Worm (Caenorhabditis elegans) whole organism, L3 larva: ENCODE data around the gene cyp-14A4.

ENCODE experiments used
- ama-1 ChIP-seq: fragments of 150-350 bp; optimal IDR thresholded peaks from 2 replicates; lab custom pipeline; 2018
- ceh-28 ChIP-seq: fragments of 150-350 bp; optimal IDR thresholded peaks from 2 replicates; lab custom pipeline; 2014; ENCODE audit warnings: missing biosample characterization, missing genetic modification reagents, missing genetic modification characterization
- ceh-82 ChIP-seq: fragments of 150-350 bp; optimal IDR thresholded peaks from 2 replicates; lab custom pipeline; 2014; ENCODE audit warnings: missing biosample characterization, missing genetic modification characterization
- egl-27 ChIP-seq: sonication (generic microtip); optimal IDR thresholded peaks from 4 replicates; lab custom pipeline; 2017; ENCODE audit warnings: missing biosample characterization, missing genetic modification reagents, missing genetic modification characterization
- elt-3 ChIP-seq, 3 experiments: fragments of 150-350 bp in 1 of 3; sonication (generic microtip) in 2 of 3; optimal IDR thresholded peaks; 2 replicates in 2 of 3; 4 replicates in 1 of 3; lab custom pipeline; 2014 to 2017; ENCODE audit warnings: missing biosample characterization in 3 of 3, missing genetic modification characterization in 3 of 3
- fkh-2 ChIP-seq: fragments of 150-350 bp; optimal IDR thresholded peaks from 2 replicates; lab custom pipeline; 2014; ENCODE audit warnings: missing biosample characterization, missing genetic modification reagents, missing genetic modification characterization
- nfya-1 ChIP-seq: sonication (generic microtip); optimal IDR thresholded peaks from 2 replicates; lab custom pipeline; 2017; ENCODE audit warnings: missing genetic modification characterization, mild to moderate bottlenecking, missing compliant biosample characterization, antibody characterized with exemption, moderate library complexity; ENCODE audit not compliant: insufficient read depth
- nhr-12 ChIP-seq: fragments of 150-350 bp; optimal IDR thresholded peaks from 2 replicates; lab custom pipeline; 2014; ENCODE audit warnings: missing biosample characterization, missing genetic modification characterization
- snpc-4 ChIP-seq: fragments of 150-350 bp; optimal IDR thresholded peaks from 2 replicates; lab custom pipeline; 2014; ENCODE audit warnings: missing biosample characterization, missing genetic modification characterization
- ztf-4 ChIP-seq: fragments of 150-350 bp; optimal IDR thresholded peaks from 2 replicates; lab custom pipeline; 2014; ENCODE audit warnings: missing biosample characterization, missing genetic modification characterization

- TF ChIP-seq egl-27: no peak
- TF ChIP-seq snpc-4 (tag; lab: Kevin White, UChicago): no peak
- peak; percentile 15 for TF ChIP-seq ceh-28
- TF ChIP-seq ztf-4 (tag; lab: Kevin White, UChicago): no peak
- TF ChIP-seq nhr-12 (tag; lab: Kevin White, UChicago): no peak
- TF ChIP-seq elt-3 (tag; optimal IDR thresholded peaks at IDR 0.05; lab: Kevin White, UChicago): peak in 1 of 3 experiments; percentile 35
- peak; percentile 59 for TF ChIP-seq ama-1
- no peak for TF ChIP-seq ceh-82 (tag; lab: Kevin White, UChicago)
- TF ChIP-seq fkh-2 (tag; lab: Kevin White, UChicago): no peak
- peak; percentile 41 for TF ChIP-seq nfya-1
These were observed 36.6 kb upstream of the cyp-14A4 start for ce11 chrX:13320575-13320974.
